Fruit fly (Drosophila melanogaster): ENCODE data around the gene DppIII.

DNA sequence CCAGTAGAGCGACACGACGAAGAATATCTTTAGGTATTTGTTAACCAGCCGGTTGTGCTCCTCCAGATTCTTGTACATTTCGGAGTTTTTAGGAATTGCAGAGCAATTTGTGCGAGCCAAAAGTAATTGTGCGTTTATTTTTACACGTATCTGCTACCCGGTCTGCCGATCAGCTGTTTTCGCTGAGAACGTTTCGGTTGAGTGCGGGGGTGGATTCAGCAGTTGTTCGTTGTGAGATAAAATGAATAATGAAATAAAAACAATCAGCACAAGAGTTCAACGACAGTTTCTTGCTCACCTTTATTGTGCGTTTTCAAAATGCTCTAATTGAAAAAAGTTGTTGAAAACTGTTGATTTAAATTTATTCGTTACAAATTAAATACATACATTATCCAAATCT is 40.4 kb upstream of the DppIII start, which contains the start of gene nac:
- TF ChIP-seq psq (optimal IDR thresholded peaks at IDR 0.05) (no peak), Dll (optimal IDR thresholded peaks at IDR 0.05) (no peak)
